Fruit fly (Drosophila melanogaster) whole organism, embryonic: ENCODE measurements around the gene CG11241.

Experiments used
- Aef1 ChIP-seq: fragments of 200-800 bp; sonication (Bioruptor generic); IDR thresholded peaks from 3 replicates; pipeline ENCODE4 v1.3.6; 2022; ENCODE audit warnings: missing biosample characterization, missing genetic modification characterization
- Atf3 ChIP-seq: fragments of 200-800 bp; sonication (Bioruptor generic); optimal IDR thresholded peaks from 3 replicates; lab custom pipeline; 2016; ENCODE audit warnings: missing biosample characterization, missing genetic modification characterization
- CG1024 ChIP-seq: fragments of 200-800 bp; sonication (Bioruptor generic); IDR thresholded peaks from 2 replicates; pipeline ENCODE4 v1.3.6; 2022; ENCODE audit warnings: missing biosample characterization, missing genetic modification characterization
- CG10321 ChIP-seq: fragments of 200-800 bp; sonication (Bioruptor generic); IDR thresholded peaks from 2 replicates; pipeline ENCODE4 v1.3.6; 2022; ENCODE audit warnings: missing biosample characterization, missing genetic modification characterization
- CG10366 ChIP-seq: fragments of 200-800 bp; sonication (Bioruptor generic); IDR thresholded peaks from 2 replicates; pipeline ENCODE4 v1.3.6; 2022; ENCODE audit warnings: missing biosample characterization, missing genetic modification characterization
- CG10543 ChIP-seq: fragments of 200-800 bp; sonication (Bioruptor generic); optimal IDR thresholded peaks from 3 replicates; lab custom pipeline; 2017; ENCODE audit warnings: missing biosample characterization, mild to moderate bottlenecking, missing genetic modification characterization, moderate library complexity
- CG12236 ChIP-seq: fragments of 200-800 bp; sonication (Bioruptor generic); optimal IDR thresholded peaks from 2 replicates; lab custom pipeline; 2016; ENCODE audit warnings: missing biosample characterization, missing genetic modification characterization
- CG1233 ChIP-seq: fragments of 200-800 bp; sonication (Bioruptor generic); optimal IDR thresholded peaks from 4 replicates; lab custom pipeline; 2018; ENCODE audit warnings: missing biosample characterization, mild to moderate bottlenecking, missing genetic modification characterization
- CG14710 ChIP-seq: fragments of 200-800 bp; sonication (Bioruptor generic); optimal IDR thresholded peaks from 3 replicates; lab custom pipeline; 2019; ENCODE audit warnings: missing biosample characterization, mild to moderate bottlenecking, missing genetic modification characterization, moderate library complexity
- CG15601 ChIP-seq: fragments of 200-800 bp; sonication (Bioruptor generic); optimal IDR thresholded peaks from 3 replicates; lab custom pipeline; 2019; ENCODE audit warnings: missing biosample characterization, mild to moderate bottlenecking, missing genetic modification characterization, moderate library complexity
- CG17361 ChIP-seq: fragments of 200-800 bp; sonication (Bioruptor generic); IDR thresholded peaks from 3 replicates; pipeline ENCODE4 v1.3.6; 2022; ENCODE audit warnings: missing biosample characterization, missing genetic modification characterization
- CG17829 ChIP-seq: fragments of 200-800 bp; optimal IDR thresholded peaks from 2 replicates; lab custom pipeline; 2019; ENCODE audit warnings: missing biosample characterization, mild to moderate bottlenecking, missing genetic modification characterization, moderate library complexity
- CG17912 ChIP-seq: fragments of 200-800 bp; sonication (Bioruptor generic); optimal IDR thresholded peaks from 2 replicates; lab custom pipeline; 2018; ENCODE audit warnings: missing biosample characterization, mild to moderate bottlenecking, missing genetic modification characterization
- CG2712 ChIP-seq: fragments of 200-800 bp; optimal IDR thresholded peaks from 3 replicates; lab custom pipeline; 2019; ENCODE audit warnings: missing biosample characterization, mild to moderate bottlenecking, missing genetic modification characterization, moderate library complexity
- CG2889 ChIP-seq: fragments of 200-800 bp; sonication (Bioruptor generic); IDR thresholded peaks from 3 replicates; pipeline ENCODE4 v1.3.6; 2022; ENCODE audit warnings: missing biosample characterization, missing genetic modification characterization
- CG30020 ChIP-seq: fragments of 200-800 bp; optimal IDR thresholded peaks from 2 replicates; lab custom pipeline; 2019; ENCODE audit warnings: missing biosample characterization, mild to moderate bottlenecking, missing genetic modification characterization, moderate library complexity
- CG30403 ChIP-seq: fragments of 200-800 bp; sonication (Bioruptor generic); optimal IDR thresholded peaks from 3 replicates; lab custom pipeline; 2016; ENCODE audit warnings: missing biosample characterization, missing genetic modification characterization
- CG31365 ChIP-seq: fragments of 200-800 bp; sonication (Bioruptor generic); optimal IDR thresholded peaks from 2 replicates; lab custom pipeline; 2018; ENCODE audit warnings: missing biosample characterization, mild to moderate bottlenecking, missing genetic modification characterization
- CG32767 ChIP-seq: fragments of 200-800 bp; sonication (Bioruptor generic); IDR thresholded peaks from 2 replicates; pipeline ENCODE4 v1.3.6; 2022; ENCODE audit warnings: missing biosample characterization, missing genetic modification characterization
- CG32772 ChIP-seq: fragments of 200-800 bp; sonication (Bioruptor generic); IDR thresholded peaks from 2 replicates; pipeline ENCODE4 v1.3.6; 2022; ENCODE audit warnings: missing biosample characterization, missing genetic modification characterization
- CG6175 ChIP-seq: fragments of 200-800 bp; sonication (Bioruptor generic); IDR thresholded peaks from 3 replicates; pipeline ENCODE4 v1.3.6; 2022; ENCODE audit warnings: missing biosample characterization, missing genetic modification characterization
- CG9876 ChIP-seq: fragments of 200-800 bp; sonication (Bioruptor generic); optimal IDR thresholded peaks from 2 replicates; lab custom pipeline; 2016; ENCODE audit warnings: missing biosample characterization, missing genetic modification characterization
- CTCF ChIP-seq: fragments of 200-800 bp; sonication (Bioruptor generic); optimal IDR thresholded peaks from 2 replicates; lab custom pipeline; 2017; ENCODE audit warnings: missing biosample characterization, mild to moderate bottlenecking, missing genetic modification characterization, moderate library complexity
- Camta ChIP-seq: fragments of 200-800 bp; sonication (Bioruptor generic); optimal IDR thresholded peaks from 2 replicates; lab custom pipeline; 2016; ENCODE audit warnings: missing biosample characterization, missing genetic modification characterization
- Chrac-16 ChIP-seq: fragments of 200-800 bp; sonication (Bioruptor generic); optimal IDR thresholded peaks from 3 replicates; lab custom pipeline; 2016; ENCODE audit warnings: missing biosample characterization, missing genetic modification characterization
- Deaf1 ChIP-seq: fragments of 200-800 bp; optimal IDR thresholded peaks from 3 replicates; lab custom pipeline; 2019; ENCODE audit warnings: missing biosample characterization, mild to moderate bottlenecking, missing genetic modification characterization, moderate library complexity
- Dll ChIP-seq: fragments of 200-800 bp; sonication (Bioruptor generic); IDR thresholded peaks from 4 replicates; pipeline ENCODE4 v1.3.6; 2022; ENCODE audit warnings: missing biosample characterization, missing genetic modification characterization; ENCODE audit not compliant: partially characterized antibody
- Hey ChIP-seq: fragments of 200-800 bp; sonication (Bioruptor generic); optimal IDR thresholded peaks from 3 replicates; lab custom pipeline; 2018; ENCODE audit warnings: missing biosample characterization, mild to moderate bottlenecking, missing genetic modification characterization
- HmgD ChIP-seq: fragments of 200-800 bp; sonication (Bioruptor generic); optimal IDR thresholded peaks from 3 replicates; lab custom pipeline; 2016; ENCODE audit warnings: missing biosample characterization, missing genetic modification characterization
- Hr39 ChIP-seq: fragments of >200 bp; optimal IDR thresholded peaks from 2 replicates; lab custom pipeline; 2017
- MESR4 ChIP-seq: fragments of 200-800 bp; sonication (Bioruptor generic); optimal IDR thresholded peaks from 2 replicates; lab custom pipeline; 2018; ENCODE audit warnings: missing biosample characterization, mild to moderate bottlenecking, missing genetic modification characterization, moderate library complexity
- Med ChIP-seq: fragments of 200-800 bp; sonication (Bioruptor generic); peaks from one replicate; lab custom pipeline; 2016; ENCODE audit warnings: missing biosample characterization, missing genetic modification characterization, mild to moderate bottlenecking, inconsistent platforms, moderate library complexity
- NC2α ChIP-seq: fragments of 200-800 bp; sonication (Bioruptor generic); optimal IDR thresholded peaks from 2 replicates; lab custom pipeline; 2016; ENCODE audit warnings: missing biosample characterization, missing genetic modification characterization
- Nf-YB ChIP-seq: fragments of 200-800 bp; sonication (Bioruptor generic); optimal IDR thresholded peaks from 3 replicates; lab custom pipeline; 2019; ENCODE audit warnings: missing biosample characterization, mild to moderate bottlenecking, missing genetic modification characterization, moderate library complexity
- NfI ChIP-seq: fragments of 200-800 bp; sonication (Bioruptor generic); optimal IDR thresholded peaks from 3 replicates; lab custom pipeline; 2018; ENCODE audit warnings: missing biosample characterization, mild to moderate bottlenecking, missing genetic modification characterization, moderate library complexity
- Ravus ChIP-seq: fragments of 200-800 bp; sonication (Bioruptor generic); IDR thresholded peaks from 2 replicates; pipeline ENCODE4 v1.3.6; 2022; ENCODE audit warnings: missing biosample characterization, missing genetic modification characterization
- Rfx ChIP-seq: fragments of 200-800 bp; sonication (Bioruptor generic); IDR thresholded peaks from 2 replicates; pipeline ENCODE4 v1.3.6; 2022; ENCODE audit warnings: missing biosample characterization, missing genetic modification characterization
- bsh ChIP-seq, 2 experiments: fragments of 200-800 bp; sonication (Bioruptor generic); optimal IDR thresholded peaks; 2 replicates each; lab custom pipeline; 2017 to 2018; ENCODE audit warnings: mild to moderate bottlenecking in 2 of 2, missing biosample characterization in 2 of 2, missing genetic modification characterization in 2 of 2, moderate library complexity in 1 of 2
- chinmo ChIP-seq: fragments of 200-800 bp; sonication (Bioruptor generic); IDR thresholded peaks from 4 replicates; pipeline ENCODE4 v1.3.6; 2022; ENCODE audit warnings: missing biosample characterization, missing genetic modification characterization; ENCODE audit not compliant: partially characterized antibody
- croc ChIP-seq: fragments of 200-800 bp; sonication (Bioruptor generic); conservative IDR thresholded peaks from 3 replicates; pipeline ENCODE4 v1.3.6; 2022; ENCODE audit warnings: missing biosample characterization, missing genetic modification characterization
- dm ChIP-seq: fragments of 200-800 bp; sonication (Bioruptor generic); optimal IDR thresholded peaks from 3 replicates; lab custom pipeline; 2016; ENCODE audit warnings: missing biosample characterization, missing genetic modification characterization
- gem ChIP-seq: fragments of 200-800 bp; sonication (Bioruptor generic); optimal IDR thresholded peaks from 2 replicates; lab custom pipeline; 2019; ENCODE audit warnings: missing biosample characterization, mild to moderate bottlenecking, missing genetic modification characterization, moderate library complexity
- hth ChIP-seq: fragments of >200 bp; optimal IDR thresholded peaks from 2 replicates; lab custom pipeline; 2017; ENCODE audit warnings: inconsistent platforms
- kay ChIP-seq: fragments of 200-800 bp; sonication (Bioruptor generic); optimal IDR thresholded peaks from 2 replicates; lab custom pipeline; 2016; ENCODE audit warnings: missing biosample characterization, missing genetic modification characterization
- luna ChIP-seq: fragments of 200-800 bp; sonication (Bioruptor generic); optimal IDR thresholded peaks from 2 replicates; lab custom pipeline; 2016; ENCODE audit warnings: missing biosample characterization, missing genetic modification characterization
- nerfin-1 ChIP-seq: fragments of 200-800 bp; sonication (Bioruptor generic); optimal IDR thresholded peaks from 3 replicates; lab custom pipeline; 2019; ENCODE audit warnings: missing biosample characterization, mild to moderate bottlenecking, missing genetic modification characterization, moderate library complexity
- pros ChIP-seq: fragments of 200-800 bp; sonication (Bioruptor generic); optimal IDR thresholded peaks from 3 replicates; lab custom pipeline; 2019; ENCODE audit warnings: missing biosample characterization, mild to moderate bottlenecking, missing genetic modification characterization, moderate library complexity
- psq ChIP-seq: fragments of 200-800 bp; sonication (Bioruptor generic); optimal IDR thresholded peaks from 2 replicates; lab custom pipeline; 2017; ENCODE audit warnings: missing biosample characterization, missing genetic modification characterization
- pzg ChIP-seq: fragments of 200-800 bp; sonication (Bioruptor generic); optimal IDR thresholded peaks from 3 replicates; lab custom pipeline; 2018; ENCODE audit warnings: missing biosample characterization, mild to moderate bottlenecking, missing genetic modification characterization, moderate library complexity
- scrt ChIP-seq: fragments of 200-800 bp; sonication (Bioruptor generic); optimal IDR thresholded peaks from 2 replicates; lab custom pipeline; 2018; ENCODE audit warnings: missing biosample characterization, mild to moderate bottlenecking, missing genetic modification characterization, moderate library complexity
- sd ChIP-seq: fragments of 200-800 bp; sonication (Bioruptor generic); optimal IDR thresholded peaks from 3 replicates; lab custom pipeline; 2018; ENCODE audit warnings: missing biosample characterization, mild to moderate bottlenecking, missing genetic modification characterization, moderate library complexity
- shn ChIP-seq: fragments of 200-800 bp; sonication (Bioruptor generic); optimal IDR thresholded peaks from 3 replicates; lab custom pipeline; 2016; ENCODE audit warnings: missing biosample characterization, missing genetic modification characterization
- tin ChIP-seq: fragments of 200-800 bp; sonication (Bioruptor generic); optimal IDR thresholded peaks from 3 replicates; lab custom pipeline; 2016; ENCODE audit warnings: missing biosample characterization, missing genetic modification characterization
- zen2 ChIP-seq: fragments of 200-800 bp; sonication (Bioruptor generic); IDR thresholded peaks from 3 replicates; pipeline ENCODE4 v1.3.6; 2022; ENCODE audit warnings: missing biosample characterization, missing genetic modification characterization; ENCODE audit not compliant: partially characterized antibody

CG11241 gene

DNA sequence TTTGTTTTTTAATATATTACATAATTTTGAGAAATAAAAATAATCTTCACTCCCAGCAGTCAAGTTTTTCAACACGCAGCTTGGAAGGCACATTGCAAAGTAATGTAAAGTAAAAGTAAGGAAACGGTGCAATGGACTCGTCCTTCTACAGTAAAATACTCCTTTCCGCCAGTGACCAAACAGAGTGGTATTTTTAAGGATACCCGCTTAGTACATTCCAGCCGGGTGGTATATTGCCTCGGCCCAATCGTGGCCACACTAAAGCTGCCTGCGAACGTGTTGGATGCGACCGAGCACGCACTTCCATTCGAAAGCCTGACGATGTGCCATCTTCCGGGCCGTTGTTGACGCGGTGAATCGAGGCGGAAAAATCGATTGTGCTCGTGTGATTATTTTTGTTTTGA is 10.9 kb upstream of the CG11241 start, which contains the start of gene SPoCk (continued):
- no peak for TF ChIP-seq CG2712 (tag; lab: Kevin White, UChicago)
- no peak for TF ChIP-seq CG9876
- TF ChIP-seq Camta (GFP tag; lab: Kevin White, UChicago) = no peak
- TF ChIP-seq CG2889 (GFP tag; lab: Robert Waterston, UW) = no peak
- no peak for TF ChIP-seq kay (GFP tag; lab: Kevin White, UChicago)
- no peak for TF ChIP-seq CG17829 (tag; lab: Kevin White, UChicago)
- no peak for TF ChIP-seq Rfx (GFP tag; lab: Robert Waterston, UW)
- no peak for TF ChIP-seq zen2 (GFP tag; lab: Robert Waterston, UW)
- no peak for TF ChIP-seq croc (GFP tag; lab: Robert Waterston, UW)
- TF ChIP-seq Med (GFP tag; lab: Kevin White, UChicago) = no peak
- TF ChIP-seq CG10366 (GFP tag; lab: Robert Waterston, UW) = no peak
- no peak for TF ChIP-seq gem (tag; lab: Kevin White, UChicago)
- TF ChIP-seq NC2α (GFP tag; lab: Kevin White, UChicago) = no peak
- no peak for TF ChIP-seq Chrac-16 (GFP tag; lab: Kevin White, UChicago)
- TF ChIP-seq Ravus (GFP tag; lab: Robert Waterston, UW) = no peak
- no peak for TF ChIP-seq CG10321 (GFP tag; lab: Robert Waterston, UW)
- TF ChIP-seq chinmo (GFP tag; lab: Robert Waterston, UW) = no peak
- no peak for TF ChIP-seq dm (GFP tag; lab: Kevin White, UChicago)
- TF ChIP-seq NfI (GFP tag; lab: Kevin White, UChicago) = no peak
- TF ChIP-seq tin (GFP tag; lab: Kevin White, UChicago) = no peak
- TF ChIP-seq CG1233 = no peak
- TF ChIP-seq CG15601 = no peak
- TF ChIP-seq shn (GFP tag; lab: Kevin White, UChicago) = no peak
- TF ChIP-seq CG30020 (tag; lab: Kevin White, UChicago) = no peak
- TF ChIP-seq CG10543 (GFP tag; lab: Kevin White, UChicago) = no peak
- TF ChIP-seq luna = no peak
- TF ChIP-seq Dll = no peak
- no peak for TF ChIP-seq pros (GFP tag; lab: Kevin White, UChicago)
- TF ChIP-seq CG31365 (tag; lab: Kevin White, UChicago) = no peak
- TF ChIP-seq CG17912 (GFP tag; lab: Kevin White, UChicago) = no peak
- peak; percentile 15 for TF ChIP-seq MESR4 (GFP tag; lab: Kevin White, UChicago)
- TF ChIP-seq hth = no peak
- TF ChIP-seq CG32772 (GFP tag; lab: Robert Waterston, UW) = no peak
- TF ChIP-seq CTCF = peak; percentile 63
- peak; percentile 62 for TF ChIP-seq pzg (GFP tag; lab: Kevin White, UChicago)
- TF ChIP-seq sd (tag; lab: Kevin White, UChicago) = no peak
- no peak for TF ChIP-seq CG12236
- no peak for TF ChIP-seq psq (GFP tag; lab: Kevin White, UChicago)
- TF ChIP-seq Hr39 (lab: Kevin White, UChicago) = no peak
- no peak for TF ChIP-seq CG32767 (GFP tag; lab: Robert Waterston, UW)
- TF ChIP-seq, all 482 proteins: peak for 31

DNA sequence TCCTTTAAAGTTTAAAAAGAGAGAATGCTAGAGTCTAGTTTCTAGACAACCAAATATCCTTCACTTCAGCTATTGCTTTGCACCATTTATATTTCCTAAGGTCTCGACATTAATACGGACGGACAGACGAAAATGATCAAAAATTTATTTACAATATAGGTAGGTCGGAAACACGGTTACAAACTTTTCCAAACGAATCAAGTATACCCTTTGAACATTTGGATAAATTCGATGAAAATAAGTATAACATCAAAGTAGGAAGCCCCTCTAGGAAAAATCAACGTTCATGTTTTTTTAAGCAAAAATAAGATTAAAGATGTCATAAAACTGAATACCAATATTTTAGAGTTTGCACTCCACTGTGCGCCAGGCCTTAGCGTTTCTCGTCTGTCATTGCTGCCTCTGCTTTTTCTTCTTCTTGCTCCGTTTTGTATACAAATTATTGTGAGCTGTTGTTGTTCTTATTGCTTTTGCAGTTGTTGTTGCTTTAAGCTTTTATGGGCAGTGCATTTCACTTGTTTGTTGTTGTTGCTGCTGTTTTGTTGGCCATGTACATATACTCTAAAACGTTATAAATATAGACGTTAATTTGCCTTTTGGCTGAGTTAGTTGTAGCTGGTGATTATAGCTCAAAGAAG is 4.8 kb upstream of the CG11241 start:
- TF ChIP-seq CG17361 (GFP tag; lab: Robert Waterston, UW) = peak; percentile 60; the same call in 2 of the 3 replicates
- TF ChIP-seq Atf3 (GFP tag; lab: Kevin White, UChicago) = no peak
- no peak for TF ChIP-seq CG1024 (GFP tag; lab: Robert Waterston, UW)
- no peak for TF ChIP-seq Aef1 (GFP tag; lab: Robert Waterston, UW)
- TF ChIP-seq CG30403 = peak; percentile 40
- peak; percentile 12 for TF ChIP-seq CG14710 (tag; lab: Kevin White, UChicago)
- TF ChIP-seq CG6175 (GFP tag; lab: Robert Waterston, UW) = no peak
- peak in 1 of 2 experiments; percentile 29 for TF ChIP-seq bsh (GFP tag; optimal IDR thresholded peaks at IDR 0.05; lab: Kevin White, UChicago)
- no peak for TF ChIP-seq scrt (GFP tag; lab: Kevin White, UChicago)
- TF ChIP-seq HmgD (GFP tag; lab: Kevin White, UChicago) = no peak
- no peak for TF ChIP-seq Deaf1 (tag; lab: Kevin White, UChicago)
- TF ChIP-seq nerfin-1 = no peak
- TF ChIP-seq Nf-YB (GFP tag; lab: Kevin White, UChicago) = no peak
- TF ChIP-seq Hey = no peak
